Fruit fly (Drosophila melanogaster): Measurements from ENCODE around the gene Nplp2.

The Nplp2 gene

DNA sequence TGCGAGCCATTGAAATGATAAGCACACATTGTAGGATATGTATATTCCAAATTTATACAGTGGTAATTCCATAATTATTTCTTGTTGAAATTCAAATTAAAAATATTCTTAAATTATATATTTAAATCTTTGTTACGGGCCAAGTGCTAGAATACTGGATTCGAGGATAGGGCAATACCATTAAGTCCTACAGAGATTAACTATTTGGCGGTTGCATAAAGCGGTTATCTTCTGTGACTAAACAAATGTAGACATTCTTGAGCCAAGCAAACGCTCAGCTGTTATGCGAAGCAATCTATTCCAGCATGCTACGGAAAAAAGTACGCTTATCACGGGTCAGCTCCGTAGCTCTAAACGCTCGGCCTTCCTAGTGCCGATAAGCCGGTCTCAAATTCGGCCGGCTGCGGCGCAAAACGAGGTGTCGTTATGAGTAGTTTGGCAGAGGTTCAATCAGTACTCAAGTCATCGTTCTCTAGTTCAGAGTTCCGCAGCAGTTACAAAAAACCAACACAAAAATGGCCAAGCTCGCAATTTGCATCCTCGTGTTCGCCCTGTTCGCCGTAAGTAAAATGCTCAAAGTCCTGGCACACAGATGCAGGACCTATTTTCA is at the start of gene Nplp2:
TSS of gene Nplp2 (plus strand) at position 293 of the 610 bp plus-strand sequence.
- TF ChIP-seq CTCF (optimal IDR thresholded peaks at IDR 0.05) (no peak), CG8478 (optimal IDR thresholded peaks at IDR 0.05) (no peak)

DNA sequence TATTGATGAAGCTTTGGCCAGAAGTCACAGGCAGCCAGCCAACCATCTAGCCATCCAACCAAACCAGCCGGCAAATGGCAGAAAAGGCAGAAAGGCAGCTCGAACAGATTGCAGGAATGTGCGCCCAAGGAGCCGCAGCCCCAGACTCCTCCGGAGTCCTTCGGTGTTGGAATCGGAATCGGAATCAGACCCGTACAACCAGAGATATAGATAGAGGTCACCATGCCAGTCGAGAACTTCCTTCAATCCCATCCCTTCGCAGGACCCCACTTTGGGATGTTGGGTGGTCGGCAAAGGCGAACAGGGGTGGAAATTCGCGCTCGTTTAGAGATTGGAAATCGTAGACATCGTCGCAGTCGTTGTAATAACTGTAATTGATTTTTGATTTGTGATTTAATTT is 43.9 kb upstream of the Nplp2 start:
- TF ChIP-seq CTCF (optimal IDR thresholded peaks at IDR 0.05) = no peak
- no peak for TF ChIP-seq CG8478 (optimal IDR thresholded peaks at IDR 0.05)

DNA sequence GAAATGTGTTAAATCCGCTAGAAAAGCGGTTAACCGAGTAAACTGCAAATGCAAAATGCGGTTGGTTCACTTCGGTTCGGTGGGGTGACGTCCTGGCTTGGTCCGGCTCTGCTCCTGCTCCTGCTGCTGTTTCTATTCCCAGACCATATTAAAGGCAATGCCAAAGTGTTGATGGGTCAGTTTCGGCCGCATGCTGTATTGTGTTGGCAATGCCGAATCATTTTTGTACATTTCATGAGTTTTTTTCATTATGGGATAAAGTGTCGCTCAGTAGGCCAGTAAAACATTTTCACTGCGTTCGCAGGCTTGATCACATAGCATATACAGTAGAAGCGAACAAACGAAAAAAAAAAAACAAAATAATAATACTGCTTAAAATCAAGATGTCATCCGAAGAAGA is 27.3 kb upstream of the Nplp2 start, which contains the start of gene CG14113:
TSS of gene CG14113 (plus strand) at position 301 of the 400 bp plus-strand sequence.
- no peak for TF ChIP-seq CG8478 (optimal IDR thresholded peaks at IDR 0.05)
- no peak for TF ChIP-seq CTCF (optimal IDR thresholded peaks at IDR 0.05)

- no peak for TF ChIP-seq CTCF (optimal IDR thresholded peaks at IDR 0.05)
- no peak for TF ChIP-seq CG8478 (optimal IDR thresholded peaks at IDR 0.05)
Measured at dm6 chr3L:13348733-13349132, 7.4 kb upstream of the Nplp2 start, which contains the start of gene CG17687. CG17687 (plus strand) TSS chr3L:13349033.

DNA sequence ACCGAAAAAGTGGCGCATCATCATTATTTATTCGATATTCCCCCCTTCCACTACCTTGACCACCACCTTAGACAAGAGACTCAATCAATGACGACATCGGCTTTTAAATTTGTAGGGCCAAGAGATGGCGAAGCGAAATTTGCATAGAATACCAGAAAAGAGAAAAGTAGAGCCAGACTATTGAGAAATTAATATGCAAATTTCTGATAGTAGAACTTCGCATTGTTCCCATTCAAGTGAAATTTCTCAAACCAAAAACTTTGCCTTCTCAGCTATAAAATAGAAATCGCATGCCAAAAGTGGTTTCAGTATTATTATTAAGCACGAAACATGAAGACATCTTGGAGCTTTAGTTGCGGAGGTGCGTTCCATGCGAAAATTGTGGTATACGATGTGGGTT is 21.5 kb downstream of the Nplp2 start, which contains the start of gene CG14111:
TSS of gene CG14111 (plus strand) at position 301 of the 400 bp plus-strand sequence.
- TF ChIP-seq CTCF (optimal IDR thresholded peaks at IDR 0.05) (no peak), CG8478 (optimal IDR thresholded peaks at IDR 0.05) (no peak)

DNA sequence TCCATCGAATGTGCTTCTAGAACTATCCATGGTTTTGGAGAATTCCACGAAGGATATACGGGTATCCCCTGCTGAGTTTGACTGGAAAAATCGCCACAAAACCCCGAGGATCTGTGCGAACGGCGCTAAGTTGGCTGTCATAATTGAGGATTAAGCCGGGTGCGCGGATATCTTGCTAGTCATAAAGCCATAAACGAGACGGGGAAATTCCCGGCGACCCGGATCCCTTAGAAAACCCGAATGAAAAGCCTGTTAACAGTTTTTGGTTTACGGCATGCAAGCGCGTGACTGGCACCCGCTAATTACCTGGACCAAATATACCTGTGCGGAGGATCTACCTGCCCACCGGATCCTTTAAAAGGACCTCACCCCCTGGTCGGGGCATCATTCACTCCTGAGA is 22.0 kb downstream of the Nplp2 start, which contains the start of gene SNCF:
TSS of gene SNCF (plus strand) at position 382 of the 400 bp plus-strand sequence.
- TF ChIP-seq CG8478 (optimal IDR thresholded peaks at IDR 0.05) = no peak
- TF ChIP-seq CTCF (optimal IDR thresholded peaks at IDR 0.05) = no peak

DNA sequence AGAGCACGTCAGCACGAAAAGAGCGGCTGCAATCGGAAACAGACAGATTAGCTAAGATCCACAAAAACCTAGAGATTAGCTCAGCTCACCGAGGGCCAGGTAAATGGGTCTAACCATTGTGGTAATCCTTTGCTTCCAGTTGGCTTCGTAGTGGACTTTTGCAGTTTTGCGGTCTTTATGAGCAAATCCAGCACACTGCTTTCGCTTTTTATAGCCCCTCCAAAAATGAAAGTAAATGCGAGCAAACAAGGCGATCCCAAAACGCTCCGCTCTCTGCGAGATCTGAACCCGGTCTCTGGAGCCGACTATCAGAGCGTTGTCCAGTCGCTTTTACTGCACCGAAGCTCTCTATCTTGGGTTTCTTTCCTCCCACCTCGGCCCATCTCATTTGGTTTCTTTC is 25.0 kb downstream of the Nplp2 start, which contains the start of gene CG14107:
TSS of gene CG14107 (minus strand) at position 187 of the 400 bp plus-strand sequence.
- TF ChIP-seq CTCF (optimal IDR thresholded peaks at IDR 0.05) (no peak), CG8478 (optimal IDR thresholded peaks at IDR 0.05) (no peak)

DNA sequence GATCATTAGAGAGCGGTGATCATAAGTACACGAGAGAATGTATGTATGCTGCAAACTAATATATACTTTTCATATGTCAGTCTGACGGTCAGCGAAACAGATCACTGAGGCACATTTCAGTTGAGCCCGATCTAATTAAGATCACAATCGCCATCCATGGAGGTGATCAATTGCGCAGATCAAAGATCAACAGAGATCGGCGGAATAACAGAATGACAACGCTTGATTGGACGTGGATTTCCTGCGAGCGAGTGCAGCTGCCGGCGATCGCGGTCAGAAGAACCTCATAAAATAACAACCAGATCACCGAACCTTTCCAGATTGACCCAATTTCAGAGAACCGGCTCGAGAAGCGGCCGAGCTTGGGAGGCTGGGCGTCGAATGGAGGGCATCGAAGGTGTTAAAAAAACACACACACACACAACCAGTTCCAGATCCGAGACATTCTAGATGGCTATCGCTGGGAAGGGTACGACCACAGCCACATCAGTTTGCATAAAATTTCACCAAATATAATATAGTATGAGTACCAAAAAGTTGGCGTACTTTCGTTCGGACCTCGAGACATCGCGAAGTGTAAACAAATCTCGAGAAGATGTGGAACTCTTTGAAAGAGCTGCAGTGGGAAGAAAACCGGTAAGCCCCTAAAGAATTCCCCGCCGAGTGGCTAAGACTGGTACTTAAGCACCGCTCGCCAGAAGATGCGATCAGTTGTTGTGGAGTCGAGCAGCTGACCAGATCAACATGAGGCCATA is 26.1 kb downstream of the Nplp2 start, which contains the start of gene ImpL1:
TSS of gene ImpL1 (plus strand) at position 705 of the 755 bp plus-strand sequence.
- TF ChIP-seq CG8478 (optimal IDR thresholded peaks at IDR 0.05) (no peak), CTCF (optimal IDR thresholded peaks at IDR 0.05) (no peak)

DNA sequence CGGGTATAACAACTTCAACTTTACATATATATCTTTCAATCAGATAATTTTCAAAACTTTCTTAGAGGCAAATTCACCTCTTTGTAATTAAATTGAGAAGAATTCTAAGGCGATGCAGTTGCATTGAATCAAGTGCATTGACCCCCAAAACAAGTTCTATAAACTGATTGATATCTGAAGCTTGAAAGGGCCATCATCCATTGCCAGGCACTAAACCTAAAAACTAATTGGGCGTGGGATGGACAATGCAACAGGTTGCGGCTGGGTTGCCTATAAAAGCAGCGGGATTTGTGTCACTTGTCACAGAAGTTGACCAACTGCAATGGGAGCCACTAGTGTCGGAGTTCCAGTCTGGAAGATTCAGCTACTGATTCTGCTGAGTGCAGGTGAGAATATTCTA is 28.3 kb downstream of the Nplp2 start, which contains the start of gene CG14110:
TSS of gene CG14110 (plus strand) at position 301 of the 400 bp plus-strand sequence.
- TF ChIP-seq CTCF (optimal IDR thresholded peaks at IDR 0.05) (no peak), CG8478 (optimal IDR thresholded peaks at IDR 0.05) (no peak)

DNA sequence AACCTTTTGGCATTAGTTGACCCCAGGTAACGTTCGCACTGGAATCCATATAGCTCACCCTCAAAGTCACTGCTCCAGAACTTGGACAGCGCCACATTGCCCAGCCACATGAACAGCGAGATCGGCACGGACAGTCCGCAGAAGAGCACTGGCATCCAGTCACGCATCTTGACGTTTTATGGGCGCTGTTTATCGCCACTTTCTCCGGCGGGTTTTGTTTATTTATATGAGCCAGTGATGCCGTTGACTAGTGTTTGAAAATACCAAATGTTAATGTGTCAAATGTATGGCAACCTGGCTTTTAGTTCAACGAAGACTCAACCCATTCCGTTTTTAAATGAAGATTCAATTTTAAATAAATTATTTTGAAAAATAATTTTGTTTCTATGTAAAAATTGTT is 31.4 kb downstream of the Nplp2 start, which contains the start of gene CG10171:
TSS of gene CG10171 (minus strand) at position 300 of the 400 bp plus-strand sequence.
- TF ChIP-seq CG8478 (optimal IDR thresholded peaks at IDR 0.05) (no peak), CTCF (optimal IDR thresholded peaks at IDR 0.05) (peak; percentile 33 to 54)

dm6 chr3L:13389834-13390233 is 33.7 kb downstream of the Nplp2 start, which contains the start of gene Poc1:
Poc1 (minus strand) TSS chr3L:13390006.
- TF ChIP-seq CTCF (optimal IDR thresholded peaks at IDR 0.05) (peak; percentile 91 to 92), CG8478 (optimal IDR thresholded peaks at IDR 0.05) (no peak)

dm6 chr3L:13393538-13393937 is 37.4 kb downstream of the Nplp2 start:
- TF ChIP-seq CTCF (optimal IDR thresholded peaks at IDR 0.05) = no peak
- TF ChIP-seq CG8478 (optimal IDR thresholded peaks at IDR 0.05) = no peak

DNA sequence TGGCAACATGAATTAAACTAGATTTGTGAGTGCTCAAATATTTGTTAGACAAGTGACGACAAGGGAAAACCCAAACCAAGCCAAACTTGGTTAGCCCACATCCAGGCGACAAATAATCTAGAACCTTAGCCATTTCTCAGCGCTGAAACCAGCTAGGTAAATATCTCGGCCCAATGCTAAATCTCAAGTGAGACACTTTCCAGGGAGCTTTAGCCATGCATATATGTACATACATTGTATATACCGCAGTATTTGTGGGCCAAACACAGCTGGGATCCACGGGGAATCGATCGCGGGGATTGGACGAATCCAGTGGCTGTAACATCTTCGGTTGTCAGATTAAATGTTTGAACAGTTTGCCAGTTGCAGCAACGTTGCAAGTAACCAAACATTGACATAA is 41.5 kb downstream of the Nplp2 start:
- TF ChIP-seq CTCF (optimal IDR thresholded peaks at IDR 0.05) = no peak
- no peak for TF ChIP-seq CG8478 (optimal IDR thresholded peaks at IDR 0.05)

- TF ChIP-seq CTCF (optimal IDR thresholded peaks at IDR 0.05) (no peak), CG8478 (optimal IDR thresholded peaks at IDR 0.05) (no peak)
Measured at dm6 chr3L:13400872-13401418, 44.8 kb downstream of the Nplp2 start, which contains the start of gene sens. sens (minus strand) TSS chr3L:13401125.
